Worm (Caenorhabditis elegans) whole organism, mixed stage, embryonic: ENCODE measurements around the gene mtm-3.

Source experiments
- nhr-2 ChIP-seq: fragments of 150-350 bp; optimal IDR thresholded peaks from 2 replicates; lab custom pipeline; 2014; ENCODE audit warnings: missing biosample characterization, missing genetic modification characterization
- pha-4 ChIP-seq: fragments of 150-350 bp; optimal IDR thresholded peaks from 2 replicates; lab custom pipeline; 2018; ENCODE audit warnings: missing biosample characterization, missing genetic modification reagents, missing genetic modification characterization

ce11 chrIII:3745138-3745537 lies 55.1 kb downstream of the mtm-3 start, which contains the start of gene lin-48:
- TF ChIP-seq pha-4 (no peak), nhr-2 (no peak)
